Fruit fly (Drosophila melanogaster) whole organism, prepupa: Measurements from ENCODE around the gene CG14642.

Source experiments
- Blimp-1 ChIP-seq: fragments of 200-800 bp; sonication (Bioruptor generic); optimal IDR thresholded peaks from 3 replicates; lab custom pipeline; 2017; ENCODE audit warnings: missing biosample characterization, missing genetic modification characterization, mild to moderate bottlenecking, moderate library complexity, missing genetic modification reagents
- CG10631 ChIP-seq: fragments of 200-800 bp; sonication (Bioruptor generic); optimal IDR thresholded peaks from 2 replicates; lab custom pipeline; 2016; ENCODE audit warnings: missing biosample characterization, missing genetic modification characterization
- CG10669 ChIP-seq: fragments of 200-800 bp; sonication (Bioruptor generic); optimal IDR thresholded peaks from 3 replicates; lab custom pipeline; 2018; ENCODE audit warnings: missing biosample characterization, mild to moderate bottlenecking, missing genetic modification characterization, moderate library complexity
- CG1621 ChIP-seq: fragments of 200-800 bp; sonication (Bioruptor generic); optimal IDR thresholded peaks from 3 replicates; lab custom pipeline; 2018; ENCODE audit warnings: missing biosample characterization, mild to moderate bottlenecking, missing genetic modification characterization
- CG16779 ChIP-seq: fragments of 200-800 bp; sonication (Bioruptor generic); optimal IDR thresholded peaks from 3 replicates; lab custom pipeline; 2017; ENCODE audit warnings: missing biosample characterization, mild to moderate bottlenecking, missing genetic modification characterization
- CG3032 ChIP-seq: fragments of 200-800 bp; optimal IDR thresholded peaks from 2 replicates; lab custom pipeline; 2019; ENCODE audit warnings: missing biosample characterization, mild to moderate bottlenecking, missing genetic modification characterization, moderate library complexity
- CG31627 ChIP-seq: fragments of 200-800 bp; sonication (Bioruptor generic); optimal IDR thresholded peaks from 3 replicates; lab custom pipeline; 2016; ENCODE audit warnings: missing biosample characterization, missing genetic modification characterization
- CG32006 ChIP-seq: fragments of 200-800 bp; sonication (Bioruptor generic); optimal IDR thresholded peaks from 3 replicates; lab custom pipeline; 2017; ENCODE audit warnings: missing biosample characterization, mild to moderate bottlenecking, missing genetic modification characterization
- CG34406 ChIP-seq: fragments of 200-800 bp; sonication (Bioruptor generic); optimal IDR thresholded peaks from 3 replicates; lab custom pipeline; 2016; ENCODE audit warnings: missing biosample characterization, missing genetic modification characterization
- CG3919 ChIP-seq: fragments of 200-800 bp; sonication (Bioruptor generic); optimal IDR thresholded peaks from 3 replicates; lab custom pipeline; 2016; ENCODE audit warnings: missing biosample characterization, missing genetic modification characterization
- CG6163 ChIP-seq: fragments of 200-800 bp; sonication (Bioruptor generic); IDR thresholded peaks from 3 replicates; pipeline ENCODE4 v1.3.6; 2022; ENCODE audit warnings: missing biosample characterization, missing genetic modification characterization
- CG6276 ChIP-seq: fragments of 200-800 bp; sonication (Bioruptor generic); optimal IDR thresholded peaks from 2 replicates; lab custom pipeline; 2017; ENCODE audit warnings: missing biosample characterization, mild to moderate bottlenecking, missing genetic modification characterization
- CG6808 ChIP-seq: fragments of 200-800 bp; sonication (Bioruptor generic); optimal IDR thresholded peaks from 3 replicates; lab custom pipeline; 2017; ENCODE audit warnings: missing biosample characterization, missing genetic modification characterization, mild to moderate bottlenecking, moderate library complexity, missing genetic modification reagents
- CG6854 ChIP-seq: fragments of 200-800 bp; sonication (Bioruptor generic); optimal IDR thresholded peaks from 2 replicates; lab custom pipeline; 2017; ENCODE audit warnings: missing biosample characterization, mild to moderate bottlenecking, missing genetic modification characterization
- CG8119 ChIP-seq: fragments of 200-800 bp; sonication (Bioruptor generic); IDR thresholded peaks from 3 replicates; pipeline ENCODE4 v1.3.6; 2022; ENCODE audit warnings: missing biosample characterization, missing genetic modification characterization
- CG8319 ChIP-seq: fragments of 200-800 bp; sonication (Bioruptor generic); optimal IDR thresholded peaks from 3 replicates; lab custom pipeline; 2016; ENCODE audit warnings: missing biosample characterization, missing genetic modification characterization
- CG8632 ChIP-seq: fragments of 200-800 bp; sonication (Bioruptor generic); optimal IDR thresholded peaks from 3 replicates; lab custom pipeline; 2016; ENCODE audit warnings: missing biosample characterization, missing genetic modification characterization
- CG9139 ChIP-seq: fragments of 200-800 bp; sonication (Bioruptor generic); optimal IDR thresholded peaks from 3 replicates; lab custom pipeline; 2017; ENCODE audit warnings: missing biosample characterization, mild to moderate bottlenecking, missing genetic modification characterization
- Eip75B ChIP-seq: fragments of 200-800 bp; sonication (Bioruptor generic); optimal IDR thresholded peaks from 3 replicates; lab custom pipeline; 2016; ENCODE audit warnings: missing biosample characterization, missing genetic modification characterization
- Eip78C ChIP-seq: fragments of 200-800 bp; sonication (Bioruptor generic); peaks from one replicate; lab custom pipeline; 2016; ENCODE audit warnings: missing biosample characterization, missing genetic modification characterization
- Eip93F ChIP-seq: fragments of 200-800 bp; sonication (Bioruptor generic); optimal IDR thresholded peaks from 2 replicates; lab custom pipeline; 2016; ENCODE audit warnings: missing biosample characterization, mild to moderate bottlenecking, missing genetic modification characterization
- Ets21C ChIP-seq: fragments of 200-800 bp; sonication (Bioruptor generic); optimal IDR thresholded peaks from 3 replicates; lab custom pipeline; 2016; ENCODE audit warnings: missing biosample characterization, missing genetic modification characterization
- Gug ChIP-seq: fragments of 200-800 bp; sonication (Bioruptor generic); IDR thresholded peaks from 2 replicates; pipeline ENCODE4 v1.3.6; 2022; ENCODE audit warnings: missing biosample characterization, missing genetic modification characterization
- Hr38 ChIP-seq: sonication (Bioruptor generic); optimal IDR thresholded peaks from 2 replicates; lab custom pipeline; 2016; ENCODE audit warnings: missing biosample characterization, missing genetic modification characterization
- Hr39 ChIP-seq: fragments of 200-800 bp; sonication (Bioruptor generic); optimal IDR thresholded peaks from 2 replicates; lab custom pipeline; 2016; ENCODE audit warnings: missing biosample characterization, missing genetic modification characterization
- Hr4 ChIP-seq: fragments of 200-800 bp; sonication (Bioruptor generic); optimal IDR thresholded peaks from 3 replicates; lab custom pipeline; 2016; ENCODE audit warnings: missing biosample characterization, missing genetic modification characterization
- Lpt ChIP-seq: fragments of 200-800 bp; sonication (Bioruptor generic); optimal IDR thresholded peaks from 3 replicates; lab custom pipeline; 2016; ENCODE audit warnings: missing biosample characterization, missing genetic modification characterization
- Met ChIP-seq: fragments of 200-800 bp; sonication (Bioruptor generic); optimal IDR thresholded peaks from 3 replicates; lab custom pipeline; 2016; ENCODE audit warnings: missing biosample characterization, missing genetic modification characterization
- OdsH ChIP-seq: fragments of 200-800 bp; sonication (Bioruptor generic); optimal IDR thresholded peaks from 3 replicates; lab custom pipeline; 2016; ENCODE audit warnings: missing biosample characterization, missing genetic modification characterization
- Smox ChIP-seq: fragments of 200-800 bp; sonication (Bioruptor generic); optimal IDR thresholded peaks from 3 replicates; lab custom pipeline; 2016; ENCODE audit warnings: missing biosample characterization, missing genetic modification characterization
- Sox14 ChIP-seq: fragments of 200-800 bp; sonication (Bioruptor generic); optimal IDR thresholded peaks from 3 replicates; lab custom pipeline; 2016; ENCODE audit warnings: missing biosample characterization, missing genetic modification characterization
- cyc ChIP-seq: fragments of 200-800 bp; sonication (Bioruptor generic); optimal IDR thresholded peaks from 3 replicates; lab custom pipeline; 2016; ENCODE audit warnings: missing biosample characterization, missing genetic modification characterization
- dac ChIP-seq: fragments of 200-800 bp; sonication (Bioruptor generic); optimal IDR thresholded peaks from 2 replicates; lab custom pipeline; 2017; ENCODE audit warnings: missing biosample characterization, mild to moderate bottlenecking, missing genetic modification characterization
- dsx ChIP-seq: fragments of 200-800 bp; optimal IDR thresholded peaks from 3 replicates; lab custom pipeline; 2019; ENCODE audit warnings: missing biosample characterization, mild to moderate bottlenecking, missing genetic modification characterization, moderate library complexity; ENCODE audit not compliant: poor library complexity, severe bottlenecking
- esn ChIP-seq: fragments of 200-800 bp; sonication (Bioruptor generic); optimal IDR thresholded peaks from 2 replicates; lab custom pipeline; 2016; ENCODE audit warnings: missing biosample characterization, mild to moderate bottlenecking, missing genetic modification characterization, moderate library complexity
- fd59A ChIP-seq: fragments of 200-800 bp; sonication (Bioruptor generic); optimal IDR thresholded peaks from 2 replicates; lab custom pipeline; 2017; ENCODE audit warnings: missing biosample characterization, mild to moderate bottlenecking, missing genetic modification characterization, missing genetic modification reagents
- fkh ChIP-seq: fragments of 200-800 bp; sonication (Bioruptor generic); optimal IDR thresholded peaks from 3 replicates; lab custom pipeline; 2017; ENCODE audit warnings: missing biosample characterization, mild to moderate bottlenecking, missing genetic modification characterization, moderate library complexity
- net ChIP-seq: fragments of 200-800 bp; sonication (Bioruptor generic); optimal IDR thresholded peaks from 3 replicates; lab custom pipeline; 2016; ENCODE audit warnings: missing biosample characterization, missing genetic modification characterization
- pdm3 ChIP-seq: fragments of 200-800 bp; sonication (Bioruptor generic); optimal IDR thresholded peaks from 3 replicates; lab custom pipeline; 2016; ENCODE audit warnings: missing biosample characterization, missing genetic modification characterization
- salr ChIP-seq, 2 experiments: fragments of 200-800 bp; sonication (Bioruptor generic); optimal IDR thresholded peaks; 3 replicates each; lab custom pipeline; 2016 to 2018; ENCODE audit warnings: missing biosample characterization in 2 of 2, missing genetic modification characterization in 2 of 2, mild to moderate bottlenecking in 1 of 2
- spab ChIP-seq: fragments of 200-800 bp; sonication (Bioruptor generic); optimal IDR thresholded peaks from 2 replicates; lab custom pipeline; 2017; ENCODE audit warnings: missing biosample characterization, mild to moderate bottlenecking, missing genetic modification characterization, missing genetic modification reagents
- ss ChIP-seq, 2 experiments: fragments of 200-800 bp; sonication (Bioruptor generic); optimal IDR thresholded peaks; 2 replicates in 1 of 2; 3 replicates in 1 of 2; lab custom pipeline; 2017 to 2018; ENCODE audit warnings: mild to moderate bottlenecking in 2 of 2, missing biosample characterization in 2 of 2, missing genetic modification characterization in 2 of 2, moderate library complexity in 1 of 2
- svp ChIP-seq: fragments of 200-800 bp; sonication (Bioruptor generic); peaks from one replicate; lab custom pipeline; 2016; ENCODE audit warnings: missing biosample characterization, missing genetic modification characterization
- topi ChIP-seq: fragments of 200-800 bp; sonication (Bioruptor generic); optimal IDR thresholded peaks from 3 replicates; lab custom pipeline; 2016; ENCODE audit warnings: missing biosample characterization, missing genetic modification characterization

CG14642 gene

dm6 chr3R:4243096-4243940 lies 801 bp upstream of the CG14642 start, which contains the start of gene CG34305 (continued):
- peak; percentile 39 for TF ChIP-seq Smox (GFP tag; lab: Kevin White, UChicago)
- TF ChIP-seq Blimp-1, result no peak
- peak; percentile 42 for TF ChIP-seq OdsH
- no peak for TF ChIP-seq CG6854 (GFP tag; lab: Kevin White, UChicago)
- peak; percentile 11 for TF ChIP-seq CG3919 (GFP tag; lab: Kevin White, UChicago)
- TF ChIP-seq Eip93F, result no peak
- peak; percentile 14 for TF ChIP-seq Ets21C
- peak; percentile 58 for TF ChIP-seq topi
- TF ChIP-seq ss (GFP tag; optimal IDR thresholded peaks at IDR 0.05; lab: Kevin White, UChicago), result no peak
- peak; percentile 38 for TF ChIP-seq CG34406 (GFP tag; lab: Kevin White, UChicago)
- TF ChIP-seq salr (GFP tag; optimal IDR thresholded peaks at IDR 0.05; lab: Kevin White, UChicago), result no peak

- TF ChIP-seq CG1621 (tag; lab: Kevin White, UChicago), result no peak
- TF ChIP-seq Eip78C, result peak; percentile 24
- TF ChIP-seq CG6854 (GFP tag; lab: Kevin White, UChicago), result no peak
- TF ChIP-seq fkh, result no peak
- no peak for TF ChIP-seq CG10669 (GFP tag; lab: Kevin White, UChicago)
- TF ChIP-seq Hr38 (GFP tag; lab: Kevin White, UChicago), result no peak
- TF ChIP-seq spab (GFP tag; lab: Kevin White, UChicago), result no peak
- no peak for TF ChIP-seq Hr4 (GFP tag; lab: Kevin White, UChicago)
- TF ChIP-seq svp, result peak; percentile 95
- no peak for TF ChIP-seq CG8632
- no peak for TF ChIP-seq CG3032
- TF ChIP-seq CG8319, result no peak
These were observed 741 bp downstream of the CG14642 start for dm6 chr3R:4241776-4242175.

DNA sequence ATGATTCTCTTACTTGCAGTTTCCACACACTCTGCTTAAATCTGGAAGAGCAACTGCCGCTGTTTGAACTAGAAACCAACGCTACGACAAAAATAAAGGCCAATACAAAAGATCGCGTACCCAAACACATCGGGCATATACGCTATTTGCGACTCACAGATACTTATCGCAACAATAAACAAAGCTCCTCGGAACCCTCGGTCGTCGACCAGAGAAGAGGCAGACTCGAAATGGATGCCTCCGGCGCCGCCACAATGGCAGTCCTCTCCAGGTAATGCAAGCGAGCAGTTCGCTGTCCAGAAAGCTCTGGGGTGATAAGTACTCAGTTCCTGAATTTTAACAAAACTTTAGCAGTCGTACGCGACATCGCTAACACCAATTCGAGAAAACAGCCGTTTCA lies 6.0 kb downstream of the CG14642 start:
- TF ChIP-seq ss (GFP tag; optimal IDR thresholded peaks at IDR 0.05; lab: Kevin White, UChicago) (peak in 1 of 2 experiments; percentile 33), esn (peak; percentile 25), net (peak; percentile 18), spab (GFP tag; lab: Kevin White, UChicago) (no peak), Met (no peak), CG1621 (tag; lab: Kevin White, UChicago) (peak; percentile 41), Blimp-1 (no peak), Hr39 (GFP tag; lab: Kevin White, UChicago) (no peak), Smox (GFP tag; lab: Kevin White, UChicago) (no peak), fkh (no peak), dac (GFP tag; lab: Kevin White, UChicago) (no peak), CG3919 (GFP tag; lab: Kevin White, UChicago) (peak; percentile 14), dsx (GFP tag; lab: Kevin White, UChicago) (no peak), CG8119 (GFP tag; lab: Robert Waterston, UW) (no peak), salr (GFP tag; optimal IDR thresholded peaks at IDR 0.05; lab: Kevin White, UChicago) (no peak), pdm3 (no peak), Gug (no peak), CG6808 (GFP tag; lab: Kevin White, UChicago) (peak; percentile 0), Eip78C (peak; percentile 70), OdsH (no peak), Eip93F (no peak), CG10631 (no peak), Sox14 (GFP tag; lab: Kevin White, UChicago) (peak; percentile 64), svp (peak; percentile 86), CG9139 (GFP tag; lab: Kevin White, UChicago) (peak; percentile 45), CG6163 (GFP tag; lab: Robert Waterston, UW) (peak; percentile 52; the same call in 2 of the 3 replicates), CG31627 (GFP tag; lab: Kevin White, UChicago) (no peak), CG32006 (no peak), Lpt (peak; percentile 45), cyc (no peak), CG16779 (tag; lab: Kevin White, UChicago) (peak; percentile 37), topi (peak; percentile 16), fd59A (no peak), Eip75B (GFP tag; lab: Kevin White, UChicago) (peak; percentile 12), CG6276 (GFP tag; lab: Kevin White, UChicago) (peak; percentile 17)
